Worm (Caenorhabditis elegans) whole organism, L4 larva: Measurements from ENCODE around the gene flp-12.

Source experiments
- D1046.2 ChIP-seq: fragments of 200-800 bp; sonication (Bioruptor generic); IDR thresholded peaks from 2 replicates; pipeline ENCODE4 v1.3.6; 2022; ENCODE audit warnings: missing genetic modification characterization, missing compliant biosample characterization
- F10B5.3 ChIP-seq: sonication (generic microtip); optimal IDR thresholded peaks from 2 replicates; lab custom pipeline; 2016; ENCODE audit warnings: mild to moderate bottlenecking, missing genetic modification characterization, missing compliant biosample characterization
- F44E2.7 ChIP-seq: fragments of 200-800 bp; sonication (Bioruptor generic); IDR thresholded peaks from 2 replicates; pipeline ENCODE4 v2.1.2; 2022; ENCODE audit warnings: missing genetic modification characterization, missing compliant biosample characterization
- T20F7.1 ChIP-seq: fragments of 200-800 bp; sonication (Bioruptor generic); optimal IDR thresholded peaks from 2 replicates; lab custom pipeline; 2018; ENCODE audit warnings: mild to moderate bottlenecking, missing genetic modification characterization, missing compliant biosample characterization
- Y5F2A.4 ChIP-seq: fragments of 200-800 bp; sonication (Bioruptor generic); optimal IDR thresholded peaks from 2 replicates; lab custom pipeline; 2018; ENCODE audit warnings: mild to moderate bottlenecking, missing genetic modification characterization, missing compliant biosample characterization
- Y75B8A.6 ChIP-seq: fragments of 200-800 bp; sonication (Bioruptor generic); IDR thresholded peaks from 2 replicates; pipeline ENCODE4 v1.3.6; 2022; ENCODE audit warnings: missing genetic modification reagents, missing genetic modification characterization, missing compliant biosample characterization
- aha-1 ChIP-seq: fragments of 150-350 bp; peaks from one replicate; lab custom pipeline; 2014; ENCODE audit warnings: missing biosample characterization, missing genetic modification characterization
- attf-4 ChIP-seq: sonication (generic microtip); optimal IDR thresholded peaks from 3 replicates; lab custom pipeline; 2017; ENCODE audit warnings: missing biosample characterization, missing genetic modification characterization
- ceh-32 ChIP-seq: sonication (generic microtip); optimal IDR thresholded peaks from 2 replicates; lab custom pipeline; 2016; ENCODE audit warnings: mild to moderate bottlenecking, missing genetic modification characterization, missing compliant biosample characterization; ENCODE audit not compliant: poor library complexity
- ces-1 ChIP-seq: fragments of 150-350 bp; sonication (generic microtip); optimal IDR thresholded peaks from 4 replicates; lab custom pipeline; 2014; ENCODE audit warnings: missing biosample characterization, missing genetic modification reagents, missing genetic modification characterization
- cey-2 ChIP-seq: sonication (generic microtip); optimal IDR thresholded peaks from 3 replicates; lab custom pipeline; 2017; ENCODE audit warnings: missing genetic modification characterization, mild to moderate bottlenecking, missing compliant biosample characterization, antibody characterized with exemption, borderline replicate concordance; ENCODE audit not compliant: insufficient read depth
- ctbp-1 ChIP-seq: fragments of 200-800 bp; sonication (Bioruptor generic); IDR thresholded peaks from 2 replicates; pipeline ENCODE4 v1.3.6; 2022; ENCODE audit warnings: missing genetic modification reagents, missing genetic modification characterization, missing compliant biosample characterization
- daf-12 ChIP-seq: fragments of 150-350 bp; optimal IDR thresholded peaks from 2 replicates; lab custom pipeline; 2014; ENCODE audit warnings: missing biosample characterization, missing genetic modification reagents, missing genetic modification characterization
- daf-16 ChIP-seq, 3 experiments: sonication (generic microtip); optimal IDR thresholded peaks; 2 replicates each; lab custom pipeline; 2016 to 2017; ENCODE audit warnings: missing genetic modification characterization in 3 of 3, missing genetic modification reagents in 3 of 3, mild to moderate bottlenecking in 2 of 3, missing compliant biosample characterization in 2 of 3, missing biosample characterization in 1 of 3, moderate library complexity in 1 of 3
- dmd-6 ChIP-seq: fragments of 200-800 bp; sonication (Bioruptor generic); IDR thresholded peaks from 2 replicates; pipeline ENCODE4 v1.3.6; 2022; ENCODE audit warnings: missing genetic modification reagents, missing genetic modification characterization, missing compliant biosample characterization
- dmd-8 ChIP-seq: fragments of 200-800 bp; sonication (Bioruptor generic); IDR thresholded peaks from 2 replicates; pipeline ENCODE4 v1.3.6; 2022; ENCODE audit warnings: missing genetic modification characterization, missing compliant biosample characterization
- dve-1 ChIP-seq: sonication (generic microtip); optimal IDR thresholded peaks from 2 replicates; lab custom pipeline; 2017; ENCODE audit warnings: antibody characterized with exemption, mild to moderate bottlenecking, missing genetic modification characterization, missing compliant biosample characterization; ENCODE audit not compliant: insufficient read depth
- hlh-30 ChIP-seq: sonication (generic microtip); optimal IDR thresholded peaks from 2 replicates; lab custom pipeline; 2017; ENCODE audit warnings: antibody characterized with exemption, mild to moderate bottlenecking, missing genetic modification characterization, missing compliant biosample characterization; ENCODE audit not compliant: insufficient read depth
- hmg-1.1 ChIP-seq: fragments of 200-800 bp; sonication (Bioruptor generic); IDR thresholded peaks from 2 replicates; pipeline ENCODE4 v1.3.6; 2022; ENCODE audit warnings: missing genetic modification reagents, missing genetic modification characterization, missing compliant biosample characterization
- jun-1 ChIP-seq: fragments of 150-350 bp; optimal IDR thresholded peaks from 2 replicates; lab custom pipeline; 2014; ENCODE audit warnings: missing biosample characterization, missing genetic modification reagents, missing genetic modification characterization
- lin-13 ChIP-seq: fragments of 150-350 bp; optimal IDR thresholded peaks from 2 replicates; lab custom pipeline; 2014; ENCODE audit warnings: missing biosample characterization, missing genetic modification reagents, missing genetic modification characterization
- lin-15B ChIP-seq: fragments of 150-350 bp; sonication (generic microtip); optimal IDR thresholded peaks from 3 replicates; lab custom pipeline; 2014; ENCODE audit warnings: missing biosample characterization, missing genetic modification characterization
- lin-29 ChIP-seq: fragments of 200-800 bp; sonication (Bioruptor generic); IDR thresholded peaks from 2 replicates; pipeline ENCODE4 v1.3.6; 2022; ENCODE audit warnings: missing genetic modification reagents, missing genetic modification characterization, missing compliant biosample characterization
- lsy-2 ChIP-seq, 2 experiments: fragments of 150-350 bp in 1 of 2; sonication (generic microtip) in 1 of 2; optimal IDR thresholded peaks; 2 replicates each; lab custom pipeline; 2014 to 2017; ENCODE audit warnings: missing biosample characterization in 2 of 2, missing genetic modification characterization in 2 of 2
- mdl-1 ChIP-seq, 2 experiments: fragments of 150-350 bp in 1 of 2; sonication (generic microtip) in 1 of 2; optimal IDR thresholded peaks; 2 replicates each; lab custom pipeline; 2014 to 2017; ENCODE audit warnings: missing biosample characterization in 2 of 2, missing genetic modification characterization in 2 of 2
- mxl-3 ChIP-seq: fragments of 200-800 bp; sonication (Bioruptor generic); optimal IDR thresholded peaks from 2 replicates; lab custom pipeline; 2018; ENCODE audit warnings: mild to moderate bottlenecking, missing genetic modification characterization, missing compliant biosample characterization
- nhr-11 ChIP-seq: fragments of 150-350 bp; optimal IDR thresholded peaks from 2 replicates; lab custom pipeline; 2014; ENCODE audit warnings: missing biosample characterization, missing genetic modification characterization
- nhr-237 ChIP-seq: sonication (generic microtip); optimal IDR thresholded peaks from 2 replicates; lab custom pipeline; 2017; ENCODE audit warnings: missing biosample characterization, missing genetic modification characterization
- nhr-28 ChIP-seq: fragments of 150-350 bp; optimal IDR thresholded peaks from 2 replicates; lab custom pipeline; 2014; ENCODE audit warnings: missing biosample characterization, missing genetic modification characterization
- nhr-6 ChIP-seq: fragments of 150-350 bp; optimal IDR thresholded peaks from 2 replicates; lab custom pipeline; 2014; ENCODE audit warnings: missing biosample characterization, missing genetic modification characterization
- saeg-2 ChIP-seq: fragments of 200-800 bp; sonication (Bioruptor generic); IDR thresholded peaks from 2 replicates; pipeline ENCODE4 v1.3.6; 2022; ENCODE audit warnings: missing genetic modification reagents, missing genetic modification characterization, missing compliant biosample characterization
- set-16 ChIP-seq: fragments of 200-800 bp; sonication (Bioruptor generic); IDR thresholded peaks from 2 replicates; pipeline ENCODE4 v1.3.6; 2022; ENCODE audit warnings: missing genetic modification reagents, missing genetic modification characterization, missing compliant biosample characterization
- spr-1 ChIP-seq: sonication (generic microtip); optimal IDR thresholded peaks from 2 replicates; lab custom pipeline; 2016; ENCODE audit warnings: mild to moderate bottlenecking, missing genetic modification characterization, missing compliant biosample characterization
- tag-97 ChIP-seq: fragments of 200-800 bp; sonication (Bioruptor generic); IDR thresholded peaks from 2 replicates; pipeline ENCODE4 v1.3.6; 2022; ENCODE audit warnings: missing genetic modification characterization, missing compliant biosample characterization
- tra-1 ChIP-seq: fragments of 200-800 bp; sonication (Bioruptor generic); IDR thresholded peaks from 2 replicates; pipeline ENCODE4 v1.3.6; 2022; ENCODE audit warnings: missing genetic modification reagents, missing genetic modification characterization, missing compliant biosample characterization
- unc-130 ChIP-seq: sonication (generic microtip); optimal IDR thresholded peaks from 2 replicates; lab custom pipeline; 2016; ENCODE audit warnings: missing genetic modification reagents, missing genetic modification characterization, missing compliant biosample characterization
- unc-39 ChIP-seq: sonication (generic microtip); optimal IDR thresholded peaks from 2 replicates; lab custom pipeline; 2017; ENCODE audit warnings: missing biosample characterization, missing genetic modification characterization
- unc-62 ChIP-seq, 3 experiments: fragments of 150-350 bp in 1 of 3; sonication (generic microtip); optimal IDR thresholded peaks in 2 of 3; peaks in 1 of 3; 1 replicate in 1 of 3; 2 replicates in 2 of 3; lab custom pipeline; 2014 to 2017; ENCODE audit warnings: missing biosample characterization in 3 of 3, missing genetic modification characterization in 3 of 3, missing genetic modification reagents in 3 of 3, missing genotype in 1 of 3
- zfp-2 ChIP-seq: sonication (generic microtip); optimal IDR thresholded peaks from 2 replicates; lab custom pipeline; 2016; ENCODE audit warnings: mild to moderate bottlenecking, missing genetic modification characterization, missing compliant biosample characterization
- ztf-11 ChIP-seq: fragments of 150-350 bp; optimal IDR thresholded peaks from 2 replicates; lab custom pipeline; 2014; ENCODE audit warnings: missing biosample characterization, missing genetic modification characterization

Gene flp-12

ce11 chrX:4604185-4604584, 12.0 kb upstream of the flp-12 start:
- TF ChIP-seq Y5F2A.4 (GFP tag; lab: Kevin White, UChicago) (no peak), aha-1 (peak; percentile 2), ceh-32 (tag; lab: Kevin White, UChicago) (no peak), unc-62 (GFP tag; optimal IDR thresholded peaks at IDR 0.05 in 1 of 2; lab: Kevin White, UChicago) (peak in 1 of 2 experiments; percentile 74), unc-62 (tag; optimal IDR thresholded peaks at IDR 0.05; lab: Kevin White, UChicago) (no peak), dmd-6 (no peak)

ce11 chrX:4600987-4601386, 8.8 kb upstream of the flp-12 start:
- TF ChIP-seq unc-62 (GFP tag; optimal IDR thresholded peaks at IDR 0.05 in 1 of 2; lab: Kevin White, UChicago) (peak in 1 of 2 experiments; percentile 94), unc-62 (tag; optimal IDR thresholded peaks at IDR 0.05; lab: Kevin White, UChicago) (no peak), nhr-28 (tag; lab: Kevin White, UChicago) (no peak), Y75B8A.6 (GFP tag; lab: Robert Waterston, UW) (no peak), zfp-2 (tag; lab: Kevin White, UChicago) (no peak), nhr-6 (no peak), lin-29 (no peak), nhr-237 (no peak), dmd-8 (GFP tag; lab: Robert Waterston, UW) (no peak)

ce11 chrX:4599526-4599925, 7.4 kb upstream of the flp-12 start:
- TF ChIP-seq aha-1 (peak; percentile 75), Y75B8A.6 (GFP tag; lab: Robert Waterston, UW) (no peak)

ce11 chrX:4597419-4597818, 5.3 kb upstream of the flp-12 start:
- TF ChIP-seq mdl-1 (tag; optimal IDR thresholded peaks at IDR 0.05; lab: Kevin White, UChicago) (no peak), saeg-2 (no peak), set-16 (peak; percentile 81), jun-1 (tag; lab: Kevin White, UChicago) (no peak)

ce11 chrX:4588462-4588861, 3.7 kb downstream of the flp-12 start, which contains the start of gene lnp-1:
Gene lnp-1, plus strand, starts transcription at chrX:4588762.
- no peak for TF ChIP-seq unc-62 (GFP tag; optimal IDR thresholded peaks at IDR 0.05 in 1 of 2; lab: Kevin White, UChicago)
- no peak for TF ChIP-seq unc-62 (tag; optimal IDR thresholded peaks at IDR 0.05; lab: Kevin White, UChicago)
- no peak for TF ChIP-seq unc-39 (tag; lab: Kevin White, UChicago)
- TF ChIP-seq ctbp-1: no peak
- TF ChIP-seq aha-1: no peak
- no peak for TF ChIP-seq daf-16 (GFP tag; optimal IDR thresholded peaks at IDR 0.05; lab: Kevin White, UChicago)
- peak; percentile 69 for TF ChIP-seq daf-16 (tag; optimal IDR thresholded peaks at IDR 0.05; lab: Kevin White, UChicago)
- no peak for TF ChIP-seq D1046.2 (GFP tag; lab: Robert Waterston, UW)
- no peak for TF ChIP-seq F44E2.7 (GFP tag; lab: Robert Waterston, UW)

ce11 chrX:4587934-4588333, 4.2 kb downstream of the flp-12 start:
- peak; percentile 62; the same call in 1 of the 2 replicates for TF ChIP-seq hmg-1.1 (GFP tag; lab: Robert Waterston, UW)
- no peak for TF ChIP-seq T20F7.1
- TF ChIP-seq nhr-6: no peak
- peak; percentile 4 for TF ChIP-seq lin-13
- TF ChIP-seq cey-2 (tag; lab: Kevin White, UChicago): no peak
- TF ChIP-seq F10B5.3 (tag; lab: Kevin White, UChicago): no peak
- no peak for TF ChIP-seq ztf-11 (tag; lab: Kevin White, UChicago)
- TF ChIP-seq ces-1: no peak
- TF ChIP-seq tra-1: no peak
- TF ChIP-seq Y75B8A.6 (GFP tag; lab: Robert Waterston, UW): no peak
- no peak for TF ChIP-seq lin-29
- peak; percentile 17 for TF ChIP-seq aha-1
- peak; percentile 54 for TF ChIP-seq mxl-3
- TF ChIP-seq hlh-30 (tag; lab: Kevin White, UChicago): peak; percentile 1
- TF ChIP-seq mdl-1 (tag; optimal IDR thresholded peaks at IDR 0.05; lab: Kevin White, UChicago): no peak
- TF ChIP-seq tag-97 (GFP tag; lab: Robert Waterston, UW): no peak
- no peak for TF ChIP-seq attf-4 (tag; lab: Kevin White, UChicago)
- no peak for TF ChIP-seq daf-12 (tag; lab: Kevin White, UChicago)
- no peak for TF ChIP-seq lin-15B
- TF ChIP-seq lsy-2 (tag; optimal IDR thresholded peaks at IDR 0.05; lab: Kevin White, UChicago): no peak
- no peak for TF ChIP-seq spr-1
- peak; percentile 43 for TF ChIP-seq dve-1
- no peak for TF ChIP-seq unc-130 (GFP tag; lab: Kevin White, UChicago)
- no peak for TF ChIP-seq saeg-2
- no peak for TF ChIP-seq nhr-11 (tag; lab: Kevin White, UChicago)
